Fruit fly (Drosophila melanogaster) whole organism, pupa: ENCODE data around the gene CG12219.

ENCODE experiments used
- CG10348 ChIP-seq: fragments of 200-800 bp; sonication (Bioruptor generic); IDR thresholded peaks from 2 replicates; pipeline ENCODE4 v1.3.6; 2022; ENCODE audit warnings: missing biosample characterization, missing genetic modification characterization
- CG12605 ChIP-seq: fragments of 200-800 bp; sonication (Bioruptor generic); IDR thresholded peaks from 2 replicates; pipeline ENCODE4 v1.3.6; 2022; ENCODE audit warnings: missing biosample characterization, missing genetic modification characterization
- CG13204 ChIP-seq: fragments of 200-800 bp; sonication (Bioruptor generic); optimal IDR thresholded peaks from 2 replicates; lab custom pipeline; 2018; ENCODE audit warnings: missing biosample characterization, mild to moderate bottlenecking, missing genetic modification characterization, moderate library complexity
- CG14655 ChIP-seq: fragments of 200-800 bp; sonication (Bioruptor generic); optimal IDR thresholded peaks from 3 replicates; lab custom pipeline; 2017; ENCODE audit warnings: mild to moderate bottlenecking, missing biosample characterization, missing genetic modification reagents, missing genetic modification characterization
- CG15710 ChIP-seq: fragments of 200-800 bp; sonication (Bioruptor generic); optimal IDR thresholded peaks from 2 replicates; lab custom pipeline; 2018; ENCODE audit warnings: missing biosample characterization, mild to moderate bottlenecking, missing genetic modification characterization, moderate library complexity
- CG17806 ChIP-seq: fragments of 200-800 bp; sonication (Bioruptor generic); optimal IDR thresholded peaks from 2 replicates; lab custom pipeline; 2018; ENCODE audit warnings: missing biosample characterization, mild to moderate bottlenecking, missing genetic modification characterization, moderate library complexity
- CG32121 ChIP-seq: fragments of 200-800 bp; sonication (Bioruptor generic); IDR thresholded peaks from 2 replicates; pipeline ENCODE4 v1.3.6; 2022; ENCODE audit warnings: missing biosample characterization, missing genetic modification characterization
- CG34367 ChIP-seq: fragments of 200-800 bp; sonication (Bioruptor generic); optimal IDR thresholded peaks from 2 replicates; lab custom pipeline; 2018; ENCODE audit warnings: missing biosample characterization, mild to moderate bottlenecking, missing genetic modification characterization
- CG4496 ChIP-seq: fragments of 200-800 bp; sonication (Bioruptor generic); IDR thresholded peaks from 3 replicates; pipeline ENCODE4 v1.3.6; 2022; ENCODE audit warnings: missing biosample characterization, missing genetic modification characterization
- CG8159 ChIP-seq: fragments of 200-800 bp; sonication (Bioruptor generic); optimal IDR thresholded peaks from 3 replicates; lab custom pipeline; 2018; ENCODE audit warnings: missing biosample characterization, mild to moderate bottlenecking, missing genetic modification characterization, moderate library complexity
- CG8301 ChIP-seq: fragments of 200-800 bp; sonication (Bioruptor generic); optimal IDR thresholded peaks from 2 replicates; lab custom pipeline; 2018; ENCODE audit warnings: missing biosample characterization, mild to moderate bottlenecking, missing genetic modification characterization
- CG9948 ChIP-seq: fragments of 200-800 bp; sonication (Bioruptor generic); optimal IDR thresholded peaks from 2 replicates; lab custom pipeline; 2018; ENCODE audit warnings: missing biosample characterization, mild to moderate bottlenecking, missing genetic modification characterization, moderate library complexity
- D1 ChIP-seq: fragments of 200-800 bp; sonication (Bioruptor generic); optimal IDR thresholded peaks from 2 replicates; lab custom pipeline; 2018; ENCODE audit warnings: missing biosample characterization, mild to moderate bottlenecking, missing genetic modification characterization, moderate library complexity
- EcR ChIP-seq: fragments of 200-800 bp; sonication (Bioruptor generic); optimal IDR thresholded peaks from 3 replicates; lab custom pipeline; 2019; ENCODE audit warnings: missing biosample characterization, missing genetic modification characterization, mild to moderate bottlenecking, moderate library complexity, missing genetic modification reagents
- Ets98B ChIP-seq: fragments of 200-800 bp; sonication (Bioruptor generic); IDR thresholded peaks from 2 replicates; pipeline ENCODE4 v1.3.6; 2022; ENCODE audit warnings: missing biosample characterization, missing genetic modification characterization
- Pif1A ChIP-seq: fragments of 200-800 bp; sonication (Bioruptor generic); optimal IDR thresholded peaks from 3 replicates; lab custom pipeline; 2016; ENCODE audit warnings: missing biosample characterization, missing genetic modification characterization
- Pif1B ChIP-seq: fragments of 200-800 bp; sonication (Bioruptor generic); optimal IDR thresholded peaks from 3 replicates; lab custom pipeline; 2016; ENCODE audit warnings: missing biosample characterization, missing genetic modification characterization
- Snoo ChIP-seq: fragments of 200-800 bp; sonication (Bioruptor generic); optimal IDR thresholded peaks from 3 replicates; lab custom pipeline; 2017; ENCODE audit warnings: missing biosample characterization, mild to moderate bottlenecking, missing genetic modification characterization, inconsistent platforms
- fd96Ca ChIP-seq: fragments of 200-800 bp; sonication (Bioruptor generic); IDR thresholded peaks from 3 replicates; pipeline ENCODE4 v1.3.6; 2022; ENCODE audit warnings: missing biosample characterization, missing genetic modification characterization
- gl ChIP-seq: fragments of 200-800 bp; sonication (Bioruptor generic); optimal IDR thresholded peaks from 2 replicates; lab custom pipeline; 2018; ENCODE audit warnings: missing biosample characterization, mild to moderate bottlenecking, missing genetic modification characterization
- rn ChIP-seq: fragments of 200-800 bp; sonication (Bioruptor generic); IDR thresholded peaks from 2 replicates; pipeline ENCODE4 v1.3.6; 2022; ENCODE audit warnings: missing biosample characterization, missing genetic modification characterization

Gene CG12219

dm6 chrX:6303675-6304074, 2.6 kb upstream of the CG12219 start, which contains the start of gene CG3823:
Gene CG3823, plus strand, starts transcription at chrX:6303975.
- TF ChIP-seq gl (tag; lab: Kevin White, UChicago) (no peak), fd96Ca (GFP tag; lab: Robert Waterston, UW) (no peak), CG8159 (tag; lab: Kevin White, UChicago) (no peak), Pif1B (GFP tag; lab: Kevin White, UChicago) (no peak)

dm6 chrX:6303196-6303595, 2.1 kb upstream of the CG12219 start:
- TF ChIP-seq Snoo, result no peak
- no peak for TF ChIP-seq CG14655 (GFP tag; lab: Kevin White, UChicago)
- no peak for TF ChIP-seq gl (tag; lab: Kevin White, UChicago)
- TF ChIP-seq CG34367 (tag; lab: Kevin White, UChicago), result no peak
- TF ChIP-seq CG10348 (GFP tag; lab: Robert Waterston, UW), result no peak
- no peak for TF ChIP-seq CG15710 (tag; lab: Kevin White, UChicago)
- TF ChIP-seq fd96Ca (GFP tag; lab: Robert Waterston, UW), result no peak
- TF ChIP-seq rn (GFP tag; lab: Robert Waterston, UW), result no peak
- no peak for TF ChIP-seq CG8301 (tag; lab: Kevin White, UChicago)
- TF ChIP-seq CG12605 (GFP tag; lab: Robert Waterston, UW), result no peak
- no peak for TF ChIP-seq Pif1B (GFP tag; lab: Kevin White, UChicago)
- TF ChIP-seq Ets98B (GFP tag; lab: Robert Waterston, UW), result no peak
- no peak for TF ChIP-seq CG17806
- no peak for TF ChIP-seq CG13204 (GFP tag; lab: Kevin White, UChicago)
- TF ChIP-seq, all 21 proteins: peak for 0

- TF ChIP-seq CG15710 (tag; lab: Kevin White, UChicago), result peak; percentile 53
- TF ChIP-seq CG17806, result peak; percentile 19
- TF ChIP-seq Snoo, result peak; percentile 57
- TF ChIP-seq CG8159 (tag; lab: Kevin White, UChicago), result no peak
- peak; percentile 33; the same call in 1 of the 3 replicates for TF ChIP-seq fd96Ca (GFP tag; lab: Robert Waterston, UW)
- no peak for TF ChIP-seq D1 (tag; lab: Kevin White, UChicago)
- peak; percentile 14 for TF ChIP-seq CG9948 (tag; lab: Kevin White, UChicago)
These were observed 6.0 kb downstream of the CG12219 start, which contains the start of the genes CG15891 and CG3815 for dm6 chrX:6295129-6295539. Gene CG15891, minus strand, starts transcription at chrX:6295345. Gene CG3815, plus strand, starts transcription at chrX:6295389.

- TF ChIP-seq fd96Ca (GFP tag; lab: Robert Waterston, UW) (no peak), CG14655 (GFP tag; lab: Kevin White, UChicago) (no peak)
These were observed 6.8 kb downstream of the CG12219 start, which contains the start of gene CG15892 for dm6 chrX:6294243-6294642. Gene CG15892, minus strand, starts transcription at chrX:6294343.

- TF ChIP-seq CG13204 (GFP tag; lab: Kevin White, UChicago) (no peak), CG14655 (GFP tag; lab: Kevin White, UChicago) (no peak), Ets98B (GFP tag; lab: Robert Waterston, UW) (no peak), Pif1B (GFP tag; lab: Kevin White, UChicago) (no peak), CG32121 (GFP tag; lab: Robert Waterston, UW) (no peak), gl (tag; lab: Kevin White, UChicago) (no peak), CG4496 (GFP tag; lab: Robert Waterston, UW) (no peak), Snoo (no peak), EcR (GFP tag; lab: Kevin White, UChicago) (no peak), CG15710 (tag; lab: Kevin White, UChicago) (no peak), CG8301 (tag; lab: Kevin White, UChicago) (no peak), CG8159 (tag; lab: Kevin White, UChicago) (no peak), rn (GFP tag; lab: Robert Waterston, UW) (no peak), CG9948 (tag; lab: Kevin White, UChicago) (no peak)
These were observed 9.9 kb downstream of the CG12219 start, which contains the start of the genes Rpt4 and mldr for dm6 chrX:6291083-6291699. Gene Rpt4, minus strand, starts transcription at chrX:6291245. Gene mldr, plus strand, starts transcription at chrX:6291303.

dm6 chrX:6287842-6288241, 13.2 kb downstream of the CG12219 start, which contains the start of the genes Top3beta and wuho:
Gene Top3beta, minus strand, starts transcription at chrX:6287990.
Gene wuho, plus strand, starts transcription at chrX:6288100.
- TF ChIP-seq Pif1B (GFP tag; lab: Kevin White, UChicago) (no peak), Pif1A (GFP tag; lab: Kevin White, UChicago) (no peak), CG13204 (GFP tag; lab: Kevin White, UChicago) (no peak), CG8159 (tag; lab: Kevin White, UChicago) (no peak), EcR (GFP tag; lab: Kevin White, UChicago) (no peak), CG9948 (tag; lab: Kevin White, UChicago) (no peak), CG4496 (GFP tag; lab: Robert Waterston, UW) (peak; percentile 44; the same call in 1 of the 3 replicates), CG32121 (GFP tag; lab: Robert Waterston, UW) (peak; percentile 43), CG17806 (no peak)
- TF ChIP-seq, all 21 proteins: peak for 2
